Worm (Caenorhabditis elegans) whole organism, L3 larva: Measurements from ENCODE around the gene mlt-7.

Experiments used
- aly-2 ChIP-seq: fragments of 150-350 bp; optimal IDR thresholded peaks from 2 replicates; lab custom pipeline; 2014; ENCODE audit warnings: missing biosample characterization, missing genetic modification characterization
- ama-1 ChIP-seq: fragments of 150-350 bp; optimal IDR thresholded peaks from 2 replicates; lab custom pipeline; 2018
- ceh-28 ChIP-seq: fragments of 150-350 bp; optimal IDR thresholded peaks from 2 replicates; lab custom pipeline; 2014; ENCODE audit warnings: missing biosample characterization, missing genetic modification reagents, missing genetic modification characterization
- nfya-1 ChIP-seq: sonication (generic microtip); optimal IDR thresholded peaks from 2 replicates; lab custom pipeline; 2017; ENCODE audit warnings: missing genetic modification characterization, mild to moderate bottlenecking, missing compliant biosample characterization, antibody characterized with exemption, moderate library complexity; ENCODE audit not compliant: insufficient read depth
- nhr-11 ChIP-seq: fragments of 150-350 bp; optimal IDR thresholded peaks from 2 replicates; lab custom pipeline; 2014; ENCODE audit warnings: missing biosample characterization, missing genetic modification characterization
- nhr-237 ChIP-seq: fragments of 150-350 bp; optimal IDR thresholded peaks from 2 replicates; lab custom pipeline; 2014; ENCODE audit warnings: missing biosample characterization, missing genetic modification characterization
- nhr-25 ChIP-seq: sonication (generic microtip); optimal IDR thresholded peaks from 2 replicates; lab custom pipeline; 2017; ENCODE audit warnings: missing biosample characterization, missing genetic modification characterization
- nhr-28 ChIP-seq: fragments of 150-350 bp; optimal IDR thresholded peaks from 2 replicates; lab custom pipeline; 2014; ENCODE audit warnings: missing biosample characterization, missing genetic modification characterization
- nhr-43 ChIP-seq: sonication (generic microtip); optimal IDR thresholded peaks from 2 replicates; lab custom pipeline; 2016; ENCODE audit warnings: mild to moderate bottlenecking, missing genetic modification characterization, missing compliant biosample characterization; ENCODE audit not compliant: poor library complexity, severe bottlenecking
- nhr-76 ChIP-seq: fragments of 150-350 bp; sonication (generic microtip); optimal IDR thresholded peaks from 5 replicates; lab custom pipeline; 2014; ENCODE audit warnings: missing biosample characterization, missing genetic modification characterization
- pha-4 ChIP-seq: fragments of 150-350 bp; optimal IDR thresholded peaks from 2 replicates; lab custom pipeline; 2014; ENCODE audit warnings: missing biosample characterization, missing genetic modification reagents, missing genetic modification characterization
- skn-1 ChIP-seq: fragments of 150-350 bp; optimal IDR thresholded peaks from 2 replicates; lab custom pipeline; 2014; ENCODE audit warnings: missing biosample characterization, missing genetic modification characterization
- unc-39 ChIP-seq: sonication (generic microtip); optimal IDR thresholded peaks from 4 replicates; lab custom pipeline; 2017; ENCODE audit warnings: missing biosample characterization, missing genetic modification characterization

DNA sequence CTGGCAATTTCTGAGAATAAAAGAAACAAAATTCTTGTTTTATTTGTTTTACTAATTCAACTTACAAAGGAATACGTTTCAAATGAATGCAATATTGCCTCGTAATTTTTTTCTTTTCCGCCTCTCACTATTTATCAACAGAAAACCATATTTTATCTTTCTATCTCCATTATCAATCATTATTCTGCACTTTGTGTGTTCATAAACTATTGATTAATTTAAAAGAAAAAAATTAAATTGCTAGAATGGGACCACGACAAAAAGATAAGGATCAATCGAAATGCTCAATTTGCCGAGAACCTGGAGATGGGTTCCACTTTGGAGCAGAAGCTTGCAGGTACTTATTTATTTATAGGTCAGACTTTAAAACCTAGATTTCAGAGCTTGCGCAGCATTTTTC is 42.3 kb downstream of the mlt-7 start, which contains the start of gene nhr-273:
- TF ChIP-seq nhr-76 (tag; lab: Kevin White, UChicago) (no peak), nhr-25 (no peak), ceh-28 (tag; lab: Kevin White, UChicago) (no peak), aly-2 (tag; lab: Kevin White, UChicago) (no peak), nhr-11 (tag; lab: Kevin White, UChicago) (no peak), ama-1 (lab: Kevin White, UChicago) (no peak), skn-1 (no peak), nhr-43 (peak; percentile 61), nhr-237 (tag; lab: Kevin White, UChicago) (no peak), pha-4 (tag; lab: Kevin White, UChicago) (no peak), nhr-28 (tag; lab: Kevin White, UChicago) (no peak), nfya-1 (tag; lab: Kevin White, UChicago) (no peak), unc-39 (tag; lab: Kevin White, UChicago) (no peak)
